Worm (Caenorhabditis elegans): ENCODE measurements around the gene cpg-1.

Gene cpg-1

DNA sequence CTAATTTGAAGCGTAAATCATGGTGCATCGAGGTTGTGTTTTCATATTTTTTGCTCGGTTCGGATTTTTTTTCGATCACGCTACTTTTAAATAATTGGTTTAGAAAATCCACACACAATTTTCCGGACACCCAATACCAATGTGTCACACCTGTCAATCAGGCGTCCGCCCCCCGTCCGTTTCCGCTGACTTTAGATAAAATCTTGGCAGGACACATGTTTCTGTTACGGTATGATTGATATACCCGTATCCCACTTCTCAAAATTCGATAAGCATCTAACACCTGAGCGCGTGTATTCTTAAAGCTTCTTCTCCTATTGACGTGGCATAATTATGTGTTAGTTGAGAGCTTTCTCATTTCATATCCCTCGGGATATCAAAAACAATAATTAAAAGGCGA, 41.1 kb upstream of the cpg-1 start:
- TF ChIP-seq hmg-11 (tag; optimal IDR thresholded peaks at IDR 0.05) (no peak), fos-1 (tag; optimal IDR thresholded peaks at IDR 0.05) (no peak), ama-1 (optimal IDR thresholded peaks at IDR 0.05) (no peak), snpc-4 (tag; optimal IDR thresholded peaks at IDR 0.05) (no peak), nhr-43 (tag; optimal IDR thresholded peaks at IDR 0.05; ENCODE audit: poor library complexity, severe bottlenecking) (no peak)

DNA sequence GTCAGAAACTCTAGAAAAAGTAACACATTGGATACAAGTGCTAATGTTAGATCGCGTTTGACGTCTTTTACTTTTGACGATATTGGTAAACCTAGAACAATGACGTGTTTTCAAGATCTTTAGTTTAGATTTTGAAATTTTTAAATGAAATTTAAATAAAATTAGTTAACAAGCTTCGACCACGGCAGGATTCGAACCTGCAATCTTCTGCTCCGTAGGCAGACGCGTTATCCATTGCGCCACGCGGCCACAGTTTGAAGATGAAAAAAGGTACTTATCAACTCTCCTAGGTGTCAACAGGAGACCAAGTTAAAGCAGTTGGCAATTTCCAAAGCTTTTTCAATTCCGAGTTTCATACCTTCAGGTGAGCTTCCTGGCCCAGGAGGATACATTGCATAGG, 39.8 kb upstream of the cpg-1 start:
- no peak for TF ChIP-seq tbx-2 (tag; optimal IDR thresholded peaks at IDR 0.05)
- peak; percentile 41 for TF ChIP-seq nfya-1 (tag; optimal IDR thresholded peaks at IDR 0.05; ENCODE audit: insufficient read depth)
- no peak for TF ChIP-seq ceh-82 (tag; optimal IDR thresholded peaks at IDR 0.05)
- no peak for TF ChIP-seq snpc-4 (tag; optimal IDR thresholded peaks at IDR 0.05)
- no peak for TF ChIP-seq eor-1 (tag; optimal IDR thresholded peaks at IDR 0.05)
- no peak for TF ChIP-seq daf-12 (tag; optimal IDR thresholded peaks at IDR 0.05)
- no peak for TF ChIP-seq ztf-4 (tag; optimal IDR thresholded peaks at IDR 0.05)
- TF ChIP-seq nhr-76 (tag; optimal IDR thresholded peaks at IDR 0.05): no peak
- TF ChIP-seq unc-39 (tag; optimal IDR thresholded peaks at IDR 0.05): no peak

DNA sequence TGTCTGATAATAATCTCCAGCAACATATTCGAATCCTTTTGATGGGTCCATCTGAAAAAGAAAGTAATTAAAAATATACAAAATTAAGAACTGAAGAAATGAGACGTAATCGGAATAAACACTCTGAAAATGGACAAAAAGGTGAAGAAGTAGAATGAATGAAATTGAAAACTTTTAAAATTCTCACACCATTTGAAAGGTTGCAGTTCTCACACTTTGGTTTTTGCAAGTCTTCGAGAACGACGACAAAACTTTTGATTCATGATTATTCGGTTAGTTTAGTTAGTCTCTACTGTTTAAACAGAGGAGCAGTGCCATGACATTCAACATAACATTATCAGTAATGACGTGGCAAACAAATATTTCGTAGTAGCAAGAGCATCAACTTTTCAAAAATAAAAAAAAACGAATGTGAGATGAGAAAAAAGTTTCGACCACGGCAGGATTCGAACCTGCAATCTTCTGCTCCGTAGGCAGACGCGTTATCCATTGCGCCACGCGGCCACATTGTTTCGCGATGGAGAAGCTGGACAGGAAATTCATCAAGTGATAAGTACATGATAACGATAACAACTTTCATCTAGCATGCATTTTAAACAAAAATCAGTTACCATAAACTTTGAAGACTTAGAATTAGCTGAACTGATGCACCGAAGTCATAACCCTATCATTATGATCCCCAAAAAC, 39.1 kb upstream of the cpg-1 start, which contains the start of gene ceh-43:
ceh-43 (minus strand) TSS at position 51 of the 687 bp plus-strand sequence.
- peak; percentile 49 for TF ChIP-seq elt-2 (tag; optimal IDR thresholded peaks at IDR 0.05)
- no peak for TF ChIP-seq hmg-11 (tag; optimal IDR thresholded peaks at IDR 0.05)

DNA sequence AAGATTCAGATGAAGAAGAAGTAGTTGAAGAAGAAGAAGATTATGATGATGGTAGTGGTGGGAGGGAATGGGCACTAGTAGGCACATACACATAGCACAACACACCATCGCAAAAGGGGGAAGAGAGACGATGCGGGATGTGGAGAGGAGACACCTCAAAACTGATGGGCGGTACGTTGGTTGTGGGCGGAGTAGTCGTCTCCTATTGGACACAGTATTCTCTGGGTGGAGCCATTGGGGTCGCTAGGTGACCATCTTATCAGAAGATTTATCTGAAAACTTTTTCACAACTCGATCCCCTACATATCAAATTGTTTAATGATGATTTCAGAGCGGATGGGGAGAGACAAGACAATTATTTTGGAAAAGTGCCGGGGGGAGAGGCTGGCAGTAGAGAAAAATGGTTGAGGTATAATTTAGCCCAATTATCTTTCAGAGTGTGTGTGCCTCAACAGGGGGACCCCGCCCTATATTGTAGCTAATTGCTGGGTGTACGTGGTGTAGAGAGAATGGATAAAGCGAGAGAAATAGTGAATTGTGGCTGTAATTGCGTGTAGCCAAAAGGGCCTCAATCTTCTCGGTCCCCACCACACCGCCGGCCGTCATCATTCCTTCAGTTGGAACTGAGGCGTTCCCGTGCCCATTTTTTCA, 38.3 kb upstream of the cpg-1 start:
- peak; percentile 71 for TF ChIP-seq nfya-1 (tag; optimal IDR thresholded peaks at IDR 0.05; ENCODE audit: insufficient read depth)
- no peak for TF ChIP-seq ama-1 (optimal IDR thresholded peaks at IDR 0.05)
- peak; percentile 9 for TF ChIP-seq nhr-23 (tag; optimal IDR thresholded peaks at IDR 0.05)

DNA sequence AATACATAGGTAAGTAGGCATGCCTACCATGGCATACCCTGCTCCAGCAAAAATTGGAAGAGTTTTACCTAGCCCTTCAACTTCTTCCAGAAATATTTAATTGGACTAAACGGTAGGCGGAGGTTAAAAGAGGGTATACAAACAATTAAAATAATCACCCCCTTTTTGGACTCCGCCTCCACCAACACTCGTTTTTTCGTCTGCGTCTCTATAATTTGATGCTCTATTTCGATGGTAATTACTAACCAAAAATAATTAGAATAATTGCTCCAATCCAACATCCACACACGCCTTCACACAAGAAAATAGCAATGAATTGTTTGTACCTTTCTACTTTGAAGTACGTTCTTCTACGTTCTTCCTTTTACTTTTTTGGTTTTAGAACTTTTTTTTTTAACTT, 36.4 kb upstream of the cpg-1 start:
- TF ChIP-seq nhr-23 (tag; optimal IDR thresholded peaks at IDR 0.05): peak; percentile 16
- no peak for TF ChIP-seq lin-15B (tag; optimal IDR thresholded peaks at IDR 0.05)
- peak; percentile 7 for TF ChIP-seq nfya-1 (tag; optimal IDR thresholded peaks at IDR 0.05; ENCODE audit: insufficient read depth)

DNA sequence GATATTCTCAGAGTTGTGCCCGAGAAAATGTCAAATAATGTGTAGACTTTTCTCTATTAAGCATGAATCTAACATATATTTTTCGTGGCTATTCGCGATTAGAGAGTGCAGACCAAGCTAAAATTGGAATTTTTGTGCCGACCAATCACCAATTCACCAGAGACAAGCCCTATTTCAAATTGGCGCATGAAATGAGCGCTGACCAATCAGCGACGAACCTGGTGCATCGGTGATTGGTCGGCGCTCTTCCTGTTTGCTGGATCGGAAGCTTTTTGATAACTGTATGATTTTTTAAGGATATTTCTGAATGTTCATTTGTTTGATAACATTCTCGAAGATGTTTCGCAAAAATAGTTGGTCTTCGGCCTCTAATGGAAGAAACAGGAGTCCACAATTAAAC, 35.9 kb upstream of the cpg-1 start:
- TF ChIP-seq tbx-2 (tag; optimal IDR thresholded peaks at IDR 0.05): no peak
- TF ChIP-seq nhr-12 (tag; optimal IDR thresholded peaks at IDR 0.05): no peak
- TF ChIP-seq egl-5 (tag; optimal IDR thresholded peaks at IDR 0.05): no peak
- no peak for TF ChIP-seq jun-1 (tag; optimal IDR thresholded peaks at IDR 0.05)
- TF ChIP-seq nfya-1 (tag; optimal IDR thresholded peaks at IDR 0.05; ENCODE audit: insufficient read depth): peak; percentile 76

DNA sequence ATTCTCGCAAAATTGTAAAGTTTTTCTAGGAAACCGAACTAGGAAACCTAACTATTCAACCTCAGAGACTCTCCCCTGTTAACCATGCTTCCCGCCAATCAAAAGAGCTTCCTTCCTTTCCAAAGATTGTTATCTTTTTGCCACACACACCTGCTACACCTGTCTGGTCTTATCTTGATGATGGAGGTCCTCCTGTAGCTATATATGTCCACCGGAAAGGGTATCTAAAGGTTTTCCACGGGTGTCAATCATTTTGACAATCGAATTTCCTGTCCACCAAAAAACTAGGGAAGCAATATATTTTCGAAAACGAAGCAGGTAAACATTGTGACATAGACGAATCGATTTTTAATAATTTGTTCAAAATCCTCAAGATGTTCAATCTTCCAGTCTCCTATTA, 35.4 kb upstream of the cpg-1 start:
- TF ChIP-seq lin-15B (tag; optimal IDR thresholded peaks at IDR 0.05): no peak
- peak; percentile 2 for TF ChIP-seq nhr-25 (tag; optimal IDR thresholded peaks at IDR 0.05)
- no peak for TF ChIP-seq fos-1 (tag; optimal IDR thresholded peaks at IDR 0.05)
- peak; percentile 76 for TF ChIP-seq elt-1 (tag; optimal IDR thresholded peaks at IDR 0.05)
- no peak for TF ChIP-seq lsy-12 (tag; optimal IDR thresholded peaks at IDR 0.05)
- no peak for TF ChIP-seq ceh-16 (tag; optimal IDR thresholded peaks at IDR 0.05)
- no peak for TF ChIP-seq nhr-77 (tag; optimal IDR thresholded peaks at IDR 0.05)
- TF ChIP-seq ama-1 (optimal IDR thresholded peaks at IDR 0.05): no peak
- TF ChIP-seq ztf-11 (tag; optimal IDR thresholded peaks at IDR 0.05): no peak
- TF ChIP-seq unc-62 (GFP tag; optimal IDR thresholded peaks at IDR 0.05): peak; percentile 10
- no peak for TF ChIP-seq ceh-9 (tag; optimal IDR thresholded peaks at IDR 0.05)
- TF ChIP-seq nhr-12 (tag; optimal IDR thresholded peaks at IDR 0.05): no peak
- TF ChIP-seq daf-12 (tag; optimal IDR thresholded peaks at IDR 0.05): no peak
- no peak for TF ChIP-seq mdl-1 (tag; optimal IDR thresholded peaks at IDR 0.05)
- TF ChIP-seq fkh-2 (tag; optimal IDR thresholded peaks at IDR 0.05): no peak
- no peak for TF ChIP-seq nhr-76 (tag; optimal IDR thresholded peaks at IDR 0.05)
- TF ChIP-seq snpc-4 (tag; optimal IDR thresholded peaks at IDR 0.05): no peak
- no peak for TF ChIP-seq nhr-11 (tag; optimal IDR thresholded peaks at IDR 0.05)
- no peak for TF ChIP-seq nhr-237 (tag; optimal IDR thresholded peaks at IDR 0.05)

Measured in whole organism, L3 larva.